Fruit fly (Drosophila melanogaster): Measurements from ENCODE around the gene TwdlJ.

DNA sequence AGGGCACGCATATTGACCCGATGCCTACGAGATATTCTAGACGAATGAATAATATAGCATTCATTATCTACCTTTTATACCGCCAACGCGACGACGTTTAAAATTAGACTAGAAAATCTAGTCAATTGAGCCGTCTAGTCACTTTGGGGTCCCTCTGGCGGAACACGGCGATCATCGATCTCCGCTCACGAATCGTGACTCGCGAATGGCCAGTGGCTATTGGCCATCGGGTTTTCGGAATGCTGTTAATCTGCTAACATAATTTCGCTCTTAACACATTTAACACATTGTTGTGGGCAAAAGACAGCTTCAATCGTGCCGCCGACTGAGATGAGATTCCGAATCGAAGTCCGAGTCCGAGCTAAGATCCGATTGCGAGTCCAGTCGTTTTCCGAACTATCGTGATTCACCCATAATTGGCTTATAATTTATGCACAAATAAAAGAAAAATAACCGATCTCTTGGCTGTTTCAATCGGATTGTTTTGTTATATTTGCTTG, 8.4 kb upstream of the TwdlJ start, which contains the start of gene TwdlP:
- TF ChIP-seq CG8478 (optimal IDR thresholded peaks at IDR 0.05) (no peak), Dll (optimal IDR thresholded peaks at IDR 0.05) (no peak), pan (optimal IDR thresholded peaks at IDR 0.05) (no peak), usp (GFP tag; optimal IDR thresholded peaks at IDR 0.05) (no peak)
